Worm (Caenorhabditis elegans) whole organism, L4 larva: ENCODE measurements around the gene prmn-1.

Experiments used
- F37D6.2 ChIP-seq: sonication (generic microtip); optimal IDR thresholded peaks from 2 replicates; lab custom pipeline; 2016; ENCODE audit warnings: mild to moderate bottlenecking, missing genetic modification characterization, missing compliant biosample characterization
- R02D3.7 ChIP-seq: fragments of 150-350 bp; sonication (generic microtip); optimal IDR thresholded peaks from 3 replicates; lab custom pipeline; 2014; ENCODE audit warnings: missing biosample characterization, missing genetic modification characterization
- T26A8.4 ChIP-seq: fragments of 200-800 bp; sonication (Bioruptor generic); IDR thresholded peaks from 2 replicates; pipeline ENCODE4 v1.3.6; 2022; ENCODE audit warnings: missing genetic modification characterization, missing compliant biosample characterization
- attf-4 ChIP-seq: sonication (generic microtip); optimal IDR thresholded peaks from 3 replicates; lab custom pipeline; 2017; ENCODE audit warnings: missing biosample characterization, missing genetic modification characterization
- ceh-44 ChIP-seq: fragments of 200-800 bp; sonication (Bioruptor generic); IDR thresholded peaks from 2 replicates; pipeline ENCODE4 v1.3.6; 2022; ENCODE audit warnings: missing genetic modification reagents, missing genetic modification characterization, missing compliant biosample characterization
- ces-1 ChIP-seq: fragments of 150-350 bp; sonication (generic microtip); optimal IDR thresholded peaks from 4 replicates; lab custom pipeline; 2014; ENCODE audit warnings: missing biosample characterization, missing genetic modification reagents, missing genetic modification characterization
- ctbp-1 ChIP-seq: fragments of 200-800 bp; sonication (Bioruptor generic); IDR thresholded peaks from 2 replicates; pipeline ENCODE4 v1.3.6; 2022; ENCODE audit warnings: missing genetic modification reagents, missing genetic modification characterization, missing compliant biosample characterization
- daf-16 ChIP-seq, 3 experiments: sonication (generic microtip); optimal IDR thresholded peaks; 2 replicates each; lab custom pipeline; 2016 to 2017; ENCODE audit warnings: missing genetic modification characterization in 3 of 3, missing genetic modification reagents in 3 of 3, mild to moderate bottlenecking in 2 of 3, missing compliant biosample characterization in 2 of 3, missing biosample characterization in 1 of 3, moderate library complexity in 1 of 3
- dmd-9 ChIP-seq: fragments of 200-800 bp; sonication (Bioruptor generic); IDR thresholded peaks from 2 replicates; pipeline ENCODE4 v1.3.6; 2022; ENCODE audit warnings: missing genetic modification reagents, missing genetic modification characterization, missing compliant biosample characterization
- dpl-1 ChIP-seq: fragments of 150-350 bp; optimal IDR thresholded peaks from 2 replicates; lab custom pipeline; 2014; ENCODE audit warnings: missing biosample characterization, missing genetic modification reagents, missing genetic modification characterization
- egl-43 ChIP-seq: fragments of 200-800 bp; sonication (Bioruptor generic); IDR thresholded peaks from 2 replicates; pipeline ENCODE4 v1.3.6; 2022; ENCODE audit warnings: missing genetic modification reagents, missing genetic modification characterization, missing compliant biosample characterization
- fkh-10 ChIP-seq: fragments of 150-350 bp; optimal IDR thresholded peaks from 2 replicates; lab custom pipeline; 2014; ENCODE audit warnings: missing biosample characterization, missing genetic modification reagents, missing genetic modification characterization
- hlh-11 ChIP-seq: fragments of 200-800 bp; sonication (Bioruptor generic); optimal IDR thresholded peaks from 2 replicates; lab custom pipeline; 2018; ENCODE audit warnings: mild to moderate bottlenecking, missing genetic modification characterization, missing compliant biosample characterization
- jun-1 ChIP-seq: fragments of 150-350 bp; optimal IDR thresholded peaks from 2 replicates; lab custom pipeline; 2014; ENCODE audit warnings: missing biosample characterization, missing genetic modification reagents, missing genetic modification characterization
- lim-7 ChIP-seq: fragments of 200-800 bp; sonication (Bioruptor generic); IDR thresholded peaks from 2 replicates; pipeline ENCODE4 v1.3.6; 2022; ENCODE audit warnings: missing genetic modification characterization, missing compliant biosample characterization
- lin-1 ChIP-seq: fragments of 200-800 bp; sonication (Bioruptor generic); IDR thresholded peaks from 2 replicates; pipeline ENCODE4 v1.3.6; 2022; ENCODE audit warnings: missing genetic modification reagents, missing genetic modification characterization, missing compliant biosample characterization
- lin-13 ChIP-seq: fragments of 150-350 bp; optimal IDR thresholded peaks from 2 replicates; lab custom pipeline; 2014; ENCODE audit warnings: missing biosample characterization, missing genetic modification reagents, missing genetic modification characterization
- lin-39 ChIP-seq: fragments of 150-350 bp; optimal IDR thresholded peaks from 2 replicates; lab custom pipeline; 2014; ENCODE audit warnings: missing biosample characterization, missing genetic modification reagents, missing genetic modification characterization
- lir-3 ChIP-seq: sonication (generic microtip); optimal IDR thresholded peaks from 2 replicates; lab custom pipeline; 2016; ENCODE audit warnings: mild to moderate bottlenecking, missing genetic modification characterization, missing compliant biosample characterization
- lsy-2 ChIP-seq, 2 experiments: fragments of 150-350 bp in 1 of 2; sonication (generic microtip) in 1 of 2; optimal IDR thresholded peaks; 2 replicates each; lab custom pipeline; 2014 to 2017; ENCODE audit warnings: missing biosample characterization in 2 of 2, missing genetic modification characterization in 2 of 2
- mdt-29 ChIP-seq: fragments of 200-800 bp; sonication (Bioruptor generic); IDR thresholded peaks from 2 replicates; pipeline ENCODE4 v1.3.6; 2022; ENCODE audit warnings: missing genetic modification reagents, missing genetic modification characterization, missing compliant biosample characterization
- nhr-25 ChIP-seq: sonication (generic microtip); optimal IDR thresholded peaks from 2 replicates; lab custom pipeline; 2017; ENCODE audit warnings: missing genetic modification characterization, mild to moderate bottlenecking, missing compliant biosample characterization, antibody characterized with exemption, moderate library complexity, borderline replicate concordance; ENCODE audit not compliant: insufficient read depth
- nhr-48 ChIP-seq: sonication (generic microtip); optimal IDR thresholded peaks from 2 replicates; lab custom pipeline; 2016; ENCODE audit warnings: mild to moderate bottlenecking, missing genetic modification characterization, missing compliant biosample characterization
- nhr-76 ChIP-seq: fragments of 150-350 bp; optimal IDR thresholded peaks from 2 replicates; lab custom pipeline; 2014; ENCODE audit warnings: missing biosample characterization, missing genetic modification characterization
- pha-4 ChIP-seq, 2 experiments: fragments of 150-350 bp in 1 of 2; fragments of 200-800 bp in 1 of 2; sonication (Bioruptor generic) in 1 of 2; IDR thresholded peaks in 1 of 2; optimal IDR thresholded peaks in 1 of 2; 2 replicates each; pipeline versions ENCODE4 v1.3.6 to Lab custom; 2014 to 2022; ENCODE audit warnings: missing genetic modification characterization in 2 of 2, missing genetic modification reagents in 2 of 2, missing biosample characterization in 1 of 2, missing compliant biosample characterization in 1 of 2
- php-3 ChIP-seq: fragments of 200-800 bp; sonication (Bioruptor generic); IDR thresholded peaks from 2 replicates; pipeline ENCODE4 v1.3.6; 2022; ENCODE audit warnings: missing genetic modification reagents, missing genetic modification characterization, missing compliant biosample characterization
- set-16 ChIP-seq: fragments of 200-800 bp; sonication (Bioruptor generic); IDR thresholded peaks from 2 replicates; pipeline ENCODE4 v1.3.6; 2022; ENCODE audit warnings: missing genetic modification reagents, missing genetic modification characterization, missing compliant biosample characterization
- spr-1 ChIP-seq: sonication (generic microtip); optimal IDR thresholded peaks from 2 replicates; lab custom pipeline; 2016; ENCODE audit warnings: mild to moderate bottlenecking, missing genetic modification characterization, missing compliant biosample characterization
- tra-1 ChIP-seq: fragments of 200-800 bp; sonication (Bioruptor generic); IDR thresholded peaks from 2 replicates; pipeline ENCODE4 v1.3.6; 2022; ENCODE audit warnings: missing genetic modification reagents, missing genetic modification characterization, missing compliant biosample characterization
- unc-62 ChIP-seq, 3 experiments: fragments of 150-350 bp in 1 of 3; sonication (generic microtip); optimal IDR thresholded peaks in 2 of 3; peaks in 1 of 3; 1 replicate in 1 of 3; 2 replicates in 2 of 3; lab custom pipeline; 2014 to 2017; ENCODE audit warnings: missing biosample characterization in 3 of 3, missing genetic modification characterization in 3 of 3, missing genetic modification reagents in 3 of 3, missing genotype in 1 of 3
- zfp-3 ChIP-seq: fragments of 200-800 bp; sonication (Bioruptor generic); conservative IDR thresholded peaks from 2 replicates; pipeline ENCODE4 v1.3.6; 2022; ENCODE audit warnings: missing genetic modification reagents, missing genetic modification characterization, missing compliant biosample characterization

prmn-1 gene

ce11 chrX:11377370-11377769 is 7.5 kb upstream of the prmn-1 start, which contains the start of gene tni-1:
Gene tni-1 (minus strand): TSS chrX:11377470.
- peak in 1 of 2 experiments; percentile 19 for TF ChIP-seq unc-62 (GFP tag; optimal IDR thresholded peaks at IDR 0.05 in 1 of 2; lab: Kevin White, UChicago)
- no peak for TF ChIP-seq unc-62 (tag; optimal IDR thresholded peaks at IDR 0.05; lab: Kevin White, UChicago)
- TF ChIP-seq lir-3 (tag; lab: Kevin White, UChicago): no peak

- TF ChIP-seq tra-1 (GFP tag; lab: Robert Waterston, UW) (peak; percentile 36; the same call in 1 of the 2 replicates), daf-16 (GFP tag; optimal IDR thresholded peaks at IDR 0.05; lab: Kevin White, UChicago) (peak in 1 of 2 experiments; percentile 68), daf-16 (tag; optimal IDR thresholded peaks at IDR 0.05; lab: Kevin White, UChicago) (no peak), lim-7 (0 out of 2 replicates have a peak, but pooled peaks have one; percentile 29), unc-62 (GFP tag; optimal IDR thresholded peaks at IDR 0.05 in 1 of 2; lab: Kevin White, UChicago) (peak in 1 of 2 experiments; percentile 89), unc-62 (tag; optimal IDR thresholded peaks at IDR 0.05; lab: Kevin White, UChicago) (no peak), php-3 (GFP tag; lab: Robert Waterston, UW) (no peak), set-16 (peak; percentile 18; the same call in 1 of the 2 replicates), nhr-76 (no peak), fkh-10 (GFP tag; lab: Kevin White, UChicago) (peak; percentile 38), hlh-11 (tag; lab: Kevin White, UChicago) (peak; percentile 64), R02D3.7 (tag; lab: Kevin White, UChicago) (no peak), T26A8.4 (GFP tag; lab: Robert Waterston, UW) (no peak), dpl-1 (GFP tag; lab: Kevin White, UChicago) (no peak), ctbp-1 (peak; percentile 37; the same call in 1 of the 2 replicates), ces-1 (GFP tag; lab: Kevin White, UChicago) (peak; percentile 4)
Observed at ce11 chrX:11379135-11379781, 5.6 kb upstream of the prmn-1 start.

- TF ChIP-seq spr-1 (tag; lab: Kevin White, UChicago) (no peak), tra-1 (GFP tag; lab: Robert Waterston, UW) (no peak), lsy-2 (tag; optimal IDR thresholded peaks at IDR 0.05; lab: Kevin White, UChicago) (peak in 1 of 2 experiments; percentile 21), unc-62 (GFP tag; optimal IDR thresholded peaks at IDR 0.05 in 1 of 2; lab: Kevin White, UChicago) (peak in 1 of 2 experiments; percentile 29), unc-62 (tag; optimal IDR thresholded peaks at IDR 0.05; lab: Kevin White, UChicago) (no peak), ces-1 (GFP tag; lab: Kevin White, UChicago) (peak; percentile 54)
Observed at ce11 chrX:11383359-11383758, 1.5 kb upstream of the prmn-1 start.

ce11 chrX:11385916-11386315 is 1.0 kb downstream of the prmn-1 start:
- TF ChIP-seq jun-1 (tag; lab: Kevin White, UChicago) (no peak), zfp-3 (no peak), ceh-44 (GFP tag; lab: Robert Waterston, UW) (no peak), lin-13 (no peak), egl-43 (GFP tag; lab: Robert Waterston, UW) (no peak), nhr-25 (no peak), lin-39 (tag; lab: Kevin White, UChicago) (no peak), attf-4 (no peak), mdt-29 (GFP tag; lab: Robert Waterston, UW) (no peak), nhr-48 (tag; lab: Kevin White, UChicago) (no peak), dmd-9 (GFP tag; lab: Robert Waterston, UW) (no peak), F37D6.2 (tag; lab: Kevin White, UChicago) (no peak), lin-1 (GFP tag; lab: Robert Waterston, UW) (no peak), pha-4 (GFP tag; IDR thresholded peaks at IDR 0.05; lab: Robert Waterston, UW) (no peak), pha-4 (tag; optimal IDR thresholded peaks at IDR 0.05; lab: Kevin White, UChicago) (no peak)
